Worm (Caenorhabditis elegans): ENCODE data around the gene srh-109.

The srh-109 gene

DNA sequence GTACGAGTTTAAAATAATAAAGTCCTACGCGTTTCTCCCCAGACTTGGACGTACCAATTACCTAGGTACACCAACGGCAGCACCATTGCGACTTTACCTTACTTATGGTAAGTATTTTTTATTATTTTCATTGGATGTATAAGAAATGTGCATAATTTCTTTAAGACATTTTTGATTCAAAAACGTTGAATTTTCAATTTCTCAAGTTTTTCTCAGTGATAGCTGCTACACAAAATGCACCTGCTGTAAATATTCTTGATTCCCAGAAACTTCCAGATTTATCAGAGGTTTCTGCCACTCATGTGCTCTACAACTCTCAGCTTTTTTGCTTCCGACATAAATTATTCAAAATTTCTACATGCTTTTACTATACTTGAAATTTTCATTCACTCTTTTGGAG is 38.2 kb downstream of the srh-109 start, which contains the start of gene srh-159:
Gene srh-159 (plus strand): TSS at position 301 of the 400 bp plus-strand sequence.
- TF ChIP-seq lin-14 (GFP tag; optimal IDR thresholded peaks at IDR 0.05) (no peak), hlh-4 (tag; optimal IDR thresholded peaks at IDR 0.05) (peak; percentile 90)

- TF ChIP-seq lin-39 (tag; optimal IDR thresholded peaks at IDR 0.05) (no peak), unc-130 (tag; optimal IDR thresholded peaks at IDR 0.05) (no peak), hlh-4 (tag; optimal IDR thresholded peaks at IDR 0.05) (peak; percentile 45), fkh-10 (GFP tag; optimal IDR thresholded peaks at IDR 0.05) (no peak), nhr-84 (tag; optimal IDR thresholded peaks at IDR 0.05) (no peak), sox-4 (tag; optimal IDR thresholded peaks at IDR 0.05) (no peak)
Observed at ce11 chrV:17178457-17178856, 41.8 kb downstream of the srh-109 start, which contains the start of gene srh-174. TSS of gene srh-174 (plus strand) at chrV:17178757.

DNA sequence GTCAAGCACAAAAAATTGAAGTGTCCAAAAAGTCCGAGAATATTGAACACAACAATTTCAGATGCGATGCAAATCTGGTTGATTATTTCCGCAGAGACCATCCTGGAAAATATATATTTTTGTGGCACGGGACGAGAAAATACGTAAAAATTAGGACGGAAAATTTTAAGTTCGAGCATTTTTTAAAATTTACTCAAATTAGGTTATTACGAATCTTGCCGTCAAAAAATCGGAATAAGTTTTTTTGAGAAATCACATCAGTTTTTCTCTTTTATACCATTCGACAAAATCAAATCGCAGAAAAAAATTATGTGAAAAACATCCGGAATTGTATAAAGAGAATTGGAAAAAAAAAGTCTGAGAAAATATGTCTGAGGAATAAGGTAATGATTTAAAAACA is 42.3 kb downstream of the srh-109 start, which contains the start of gene srsx-1:
Gene srsx-1 (minus strand): TSS at position 101 of the 400 bp plus-strand sequence.
- TF ChIP-seq C16A3.4 (tag; optimal IDR thresholded peaks at IDR 0.05): no peak
- no peak for TF ChIP-seq xbp-1 (tag; optimal IDR thresholded peaks at IDR 0.05)

DNA sequence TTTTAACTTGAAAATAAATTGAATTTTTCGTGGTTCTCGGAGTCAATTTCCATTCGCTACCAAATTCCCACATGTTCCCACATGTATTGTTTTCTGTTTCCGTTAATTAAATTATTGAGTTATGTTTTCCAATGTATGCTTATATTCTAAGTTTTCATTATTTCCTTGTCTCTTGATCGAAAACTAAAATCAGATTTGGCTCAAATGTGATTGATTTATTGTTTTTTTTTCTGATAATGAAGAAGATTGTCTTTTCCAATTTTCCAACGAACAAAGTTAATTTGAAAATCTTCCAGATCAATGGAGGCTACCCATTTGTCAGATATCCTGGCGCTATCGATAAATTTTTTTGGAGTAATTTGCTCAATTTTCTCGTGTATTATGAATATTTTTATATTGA is 46.5 kb downstream of the srh-109 start, which contains the start of gene srbc-25:
Gene srbc-25 (plus strand): TSS at position 301 of the 400 bp plus-strand sequence.
- TF ChIP-seq fkh-4 (tag; optimal IDR thresholded peaks at IDR 0.05; ENCODE audit: borderline replicate concordance) (no peak), sptf-1 (tag; optimal IDR thresholded peaks at IDR 0.05) (no peak), vab-15 (tag; optimal IDR thresholded peaks at IDR 0.05) (no peak), mdl-1 (tag; optimal IDR thresholded peaks at IDR 0.05) (no peak), lin-39 (tag; optimal IDR thresholded peaks at IDR 0.05) (no peak), tlp-1 (tag; optimal IDR thresholded peaks at IDR 0.05) (no peak), aly-2 (tag; optimal IDR thresholded peaks at IDR 0.05) (no peak), ces-1 (GFP tag; optimal IDR thresholded peaks at IDR 0.05) (no peak), ceh-82 (tag; optimal IDR thresholded peaks at IDR 0.05) (no peak), nhr-84 (tag; optimal IDR thresholded peaks at IDR 0.05) (no peak), aha-1 (tag; optimal IDR thresholded peaks at IDR 0.05) (no peak), rnt-1 (tag; optimal IDR thresholded peaks at IDR 0.05) (no peak)

DNA sequence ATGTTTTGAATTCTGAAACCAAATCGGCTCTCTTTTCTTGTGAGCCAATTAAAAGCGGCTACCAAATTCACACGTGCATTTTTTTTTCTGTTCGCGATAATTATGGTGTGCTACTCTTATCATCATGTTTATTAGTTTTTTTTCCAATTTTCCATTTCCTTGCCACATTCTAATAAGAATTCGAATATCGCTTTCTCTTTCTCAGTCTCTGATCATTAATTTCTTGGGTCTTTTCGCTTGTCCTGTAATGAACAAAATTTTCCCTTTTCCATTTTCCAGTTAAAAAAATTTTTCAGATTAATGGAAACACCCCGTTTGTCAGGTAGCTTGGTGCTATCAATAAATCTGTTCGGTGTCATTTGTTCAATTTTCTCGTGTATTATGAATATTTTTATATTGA is 48.7 kb downstream of the srh-109 start, which contains the start of gene srbc-26:
Gene srbc-26 (plus strand): TSS at position 301 of the 400 bp plus-strand sequence.
- TF ChIP-seq nhr-77 (tag; optimal IDR thresholded peaks at IDR 0.05) (no peak), unc-98 (GFP tag; IDR thresholded peaks at IDR 0.05) (no peak), tbx-2 (tag; optimal IDR thresholded peaks at IDR 0.05) (no peak), nhr-47 (tag; optimal IDR thresholded peaks at IDR 0.05) (no peak), dsc-1 (tag; optimal IDR thresholded peaks at IDR 0.05) (no peak), grh-1 (GFP tag; IDR thresholded peaks at IDR 0.05) (no peak), jun-1 (tag; optimal IDR thresholded peaks at IDR 0.05) (no peak), ama-1 (optimal IDR thresholded peaks at IDR 0.05) (no peak), ceh-82 (tag; optimal IDR thresholded peaks at IDR 0.05) (no peak), sup-37 (GFP tag; optimal IDR thresholded peaks at IDR 0.05) (no peak), nhr-90 (tag; optimal IDR thresholded peaks at IDR 0.05; ENCODE audit: poor library complexity) (no peak), lin-13 (GFP tag; optimal IDR thresholded peaks at IDR 0.05) (no peak), pqm-1 (tag; optimal IDR thresholded peaks at IDR 0.05) (no peak), aha-1 (tag; optimal IDR thresholded peaks at IDR 0.05) (no peak), unc-130 (tag; optimal IDR thresholded peaks at IDR 0.05) (no peak)

ce11 chrV:17170822-17171221 is 49.4 kb downstream of the srh-109 start, which contains the start of gene srw-51:
TSS of gene srw-51 (minus strand) at chrV:17170922.
- TF ChIP-seq isw-1 (GFP tag; IDR thresholded peaks at IDR 0.05) (no peak), nhr-28 (tag; optimal IDR thresholded peaks at IDR 0.05) (no peak)
